Fruit fly (Drosophila melanogaster): Measurements from ENCODE around the gene CG4592.
A peak's percentile ranks its signal among the peaks of the same experiment; 100 is the strongest.

Gene CG4592

dm6 chr2L:9945086-9945485, 23.7 kb downstream of the CG4592 start (continued):
- TF ChIP-seq CG16779 (tag; optimal IDR thresholded peaks at IDR 0.05) (peak; percentile 14), CG11294 (GFP tag; IDR thresholded peaks at IDR 0.05) (no peak), fd85E (GFP tag; optimal IDR thresholded peaks at IDR 0.05) (no peak), net (GFP tag; optimal IDR thresholded peaks at IDR 0.05) (no peak), CG3919 (GFP tag; optimal IDR thresholded peaks at IDR 0.05) (no peak), Hr38 (GFP tag; optimal IDR thresholded peaks at IDR 0.05) (no peak), dac (GFP tag; optimal IDR thresholded peaks at IDR 0.05) (no peak), CG6854 (GFP tag; optimal IDR thresholded peaks at IDR 0.05) (peak; percentile 33), acj6 (GFP tag; optimal IDR thresholded peaks at IDR 0.05) (no peak), CG15336 (GFP tag; IDR thresholded peaks at IDR 0.05) (no peak), CG6808 (GFP tag; optimal IDR thresholded peaks at IDR 0.05) (peak; percentile 42), salr (GFP tag; optimal IDR thresholded peaks at IDR 0.05) (no peak), Hr39 (GFP tag; optimal IDR thresholded peaks at IDR 0.05) (no peak), Ets21C (GFP tag; optimal IDR thresholded peaks at IDR 0.05) (no peak), eg (GFP tag; IDR thresholded peaks at IDR 0.05) (no peak; the same call in 2 of the 3 replicates), Sox102F (GFP tag; optimal IDR thresholded peaks at IDR 0.05) (no peak), CG10631 (GFP tag; optimal IDR thresholded peaks at IDR 0.05) (no peak), vri (GFP tag; optimal IDR thresholded peaks at IDR 0.05) (no peak), topi (GFP tag; optimal IDR thresholded peaks at IDR 0.05) (no peak), Eip78C (GFP tag) (peak; percentile 71), fd59A (GFP tag; optimal IDR thresholded peaks at IDR 0.05) (no peak), OdsH (GFP tag; optimal IDR thresholded peaks at IDR 0.05) (no peak), Blimp-1 (GFP tag; optimal IDR thresholded peaks at IDR 0.05) (no peak), esn (GFP tag; optimal IDR thresholded peaks at IDR 0.05) (peak; percentile 2), CG8632 (GFP tag; optimal IDR thresholded peaks at IDR 0.05) (no peak), CG6276 (GFP tag; optimal IDR thresholded peaks at IDR 0.05) (peak; percentile 67), spab (GFP tag; optimal IDR thresholded peaks at IDR 0.05) (no peak)

DNA sequence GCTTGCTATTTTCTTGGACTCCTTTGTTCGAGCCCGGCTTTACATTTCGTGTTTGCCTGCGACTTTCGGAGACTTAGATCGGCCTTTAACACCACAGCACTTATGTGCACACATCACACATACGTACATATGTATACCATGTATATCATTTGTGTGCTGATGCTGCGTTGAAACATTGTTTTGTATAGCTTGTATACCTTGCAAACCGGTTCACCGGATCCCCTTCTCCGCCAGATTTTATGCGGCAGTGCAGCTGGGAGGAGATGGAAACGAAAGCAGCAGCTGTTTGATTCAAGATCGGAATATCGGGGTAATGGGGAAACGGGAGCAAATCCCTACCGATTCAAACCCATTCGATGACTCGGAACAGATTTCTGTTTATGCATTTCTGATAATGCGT, 24.6 kb downstream of the CG4592 start:
- TF ChIP-seq CG6163 (GFP tag; IDR thresholded peaks at IDR 0.05), result 0 out of 3 replicates have a peak, but pooled peaks have one; percentile 31
- peak; percentile 27 for TF ChIP-seq fkh (GFP tag; optimal IDR thresholded peaks at IDR 0.05)
- no peak for TF ChIP-seq pdm3 (GFP tag; optimal IDR thresholded peaks at IDR 0.05)
- TF ChIP-seq net (GFP tag; optimal IDR thresholded peaks at IDR 0.05), result no peak
- TF ChIP-seq CG6854 (GFP tag; optimal IDR thresholded peaks at IDR 0.05), result peak; percentile 8
- no peak for TF ChIP-seq CG6808 (GFP tag; optimal IDR thresholded peaks at IDR 0.05)
- no peak for TF ChIP-seq fd85E (GFP tag; optimal IDR thresholded peaks at IDR 0.05)
- TF ChIP-seq dsx (GFP tag; optimal IDR thresholded peaks at IDR 0.05; ENCODE audit: poor library complexity, severe bottlenecking), result peak; percentile 95
- TF ChIP-seq CG1621 (tag; optimal IDR thresholded peaks at IDR 0.05), result peak; percentile 8
- no peak for TF ChIP-seq CG6276 (GFP tag; optimal IDR thresholded peaks at IDR 0.05)

DNA sequence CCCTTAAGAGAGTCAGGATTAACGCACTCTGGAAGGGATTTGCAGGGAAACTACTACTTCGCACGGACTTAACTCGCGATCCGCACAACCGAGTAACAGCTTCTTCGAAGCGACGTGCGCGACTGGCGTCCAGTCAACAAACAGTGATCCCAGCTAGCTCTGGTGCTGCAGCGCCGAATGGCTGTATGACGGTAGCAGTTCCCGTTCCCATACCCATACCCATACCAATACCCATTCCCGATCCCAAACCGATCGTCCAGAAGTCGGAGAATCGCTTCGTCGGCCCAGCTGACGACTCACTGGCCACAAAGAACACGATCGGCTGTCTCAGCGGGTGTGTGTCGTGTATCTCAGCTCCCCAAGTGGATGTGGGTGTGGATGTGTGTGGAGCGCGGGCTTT, 25.8 kb downstream of the CG4592 start, which contains the start of gene CG5853:
CG5853 (minus strand) TSS at position 384 of the 400 bp plus-strand sequence.
- peak; percentile 55 to 70 for TF ChIP-seq ss (GFP tag; optimal IDR thresholded peaks at IDR 0.05)
- no peak for TF ChIP-seq acj6 (GFP tag; optimal IDR thresholded peaks at IDR 0.05)
- TF ChIP-seq net (GFP tag; optimal IDR thresholded peaks at IDR 0.05), result peak; percentile 50
- TF ChIP-seq dsx (GFP tag; optimal IDR thresholded peaks at IDR 0.05; ENCODE audit: poor library complexity, severe bottlenecking), result peak; percentile 63
- no peak for TF ChIP-seq Gug (GFP tag; IDR thresholded peaks at IDR 0.05)
- TF ChIP-seq pdm3 (GFP tag; optimal IDR thresholded peaks at IDR 0.05), result no peak
- peak; percentile 8 for TF ChIP-seq Lpt (GFP tag; optimal IDR thresholded peaks at IDR 0.05)
- TF ChIP-seq CG32006 (GFP tag; optimal IDR thresholded peaks at IDR 0.05), result no peak
- no peak for TF ChIP-seq Hr4 (GFP tag; optimal IDR thresholded peaks at IDR 0.05)
- TF ChIP-seq Sox15 (GFP tag; optimal IDR thresholded peaks at IDR 0.05), result no peak
- TF ChIP-seq spab (GFP tag; optimal IDR thresholded peaks at IDR 0.05), result no peak
- no peak for TF ChIP-seq Ets21C (GFP tag; optimal IDR thresholded peaks at IDR 0.05)
- peak; percentile 5 for TF ChIP-seq esn (GFP tag; optimal IDR thresholded peaks at IDR 0.05)
- no peak for TF ChIP-seq lz (GFP tag; optimal IDR thresholded peaks at IDR 0.05)
- TF ChIP-seq CG6276 (GFP tag; optimal IDR thresholded peaks at IDR 0.05), result no peak
- TF ChIP-seq vri (GFP tag; optimal IDR thresholded peaks at IDR 0.05), result peak; percentile 96
- peak; percentile 16 for TF ChIP-seq CG8632 (GFP tag; optimal IDR thresholded peaks at IDR 0.05)
- TF ChIP-seq Sox14 (GFP tag; optimal IDR thresholded peaks at IDR 0.05), result peak; percentile 76
- no peak for TF ChIP-seq CG31627 (GFP tag; optimal IDR thresholded peaks at IDR 0.05)
- peak; percentile 65 for TF ChIP-seq CG16779 (tag; optimal IDR thresholded peaks at IDR 0.05)
- no peak for TF ChIP-seq OdsH (GFP tag; optimal IDR thresholded peaks at IDR 0.05)
- TF ChIP-seq CG11902 (GFP tag; optimal IDR thresholded peaks at IDR 0.05), result no peak
- no peak for TF ChIP-seq CG34406 (GFP tag; optimal IDR thresholded peaks at IDR 0.05)
- TF ChIP-seq CG6792 (GFP tag; optimal IDR thresholded peaks at IDR 0.05), result peak; percentile 5
- no peak for TF ChIP-seq CG10669 (GFP tag; optimal IDR thresholded peaks at IDR 0.05)
- TF ChIP-seq CG8119 (GFP tag; IDR thresholded peaks at IDR 0.05), result peak; percentile 16; the same call in 1 of the 3 replicates
- peak; percentile 4 for TF ChIP-seq Ets96B (tag; optimal IDR thresholded peaks at IDR 0.05)
- TF ChIP-seq Hr38 (GFP tag; optimal IDR thresholded peaks at IDR 0.05), result no peak
- TF ChIP-seq CG6163 (GFP tag; IDR thresholded peaks at IDR 0.05), result peak; percentile 73

Measured in whole organism, prepupa.